Worm (Caenorhabditis elegans) whole organism, midembryonic: ENCODE results near the gene R151.1.

Experiments used
- flt-1 ChIP-seq: fragments of 200-800 bp; sonication (Bioruptor generic); IDR thresholded peaks from 2 replicates; pipeline ENCODE4 v1.3.6; 2022; ENCODE audit warnings: missing genetic modification characterization, missing compliant biosample characterization
- ztf-23 ChIP-seq: fragments of 200-800 bp; sonication (Bioruptor generic); IDR thresholded peaks from 2 replicates; pipeline ENCODE4 v1.3.6; 2022; ENCODE audit warnings: missing genetic modification reagents, missing genetic modification characterization, missing compliant biosample characterization

DNA sequence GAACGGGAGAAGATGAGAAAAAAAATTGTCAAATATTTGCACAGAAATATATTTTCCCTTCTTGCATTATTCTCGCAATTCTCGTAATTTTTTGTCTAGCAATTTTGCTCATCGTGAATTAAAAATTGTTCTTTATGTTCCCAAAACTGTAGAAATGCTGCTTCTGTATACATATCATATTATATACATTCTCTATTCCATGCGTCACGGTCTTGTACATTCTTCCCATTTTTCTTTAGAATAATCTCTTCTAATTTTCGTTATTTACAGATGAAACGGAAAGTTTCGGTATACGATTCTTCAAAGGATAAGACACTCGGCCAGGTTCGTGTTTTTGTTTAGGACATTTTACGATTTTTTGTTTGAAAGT, 48.8 kb upstream of the R151.1 start, which contains the start of gene acs-4:
- TF ChIP-seq ztf-23 (GFP tag; lab: Robert Waterston, UW) (no peak), flt-1 (GFP tag; lab: Robert Waterston, UW) (no peak)
